Worm (Caenorhabditis elegans) whole organism, L4/young adult: ENCODE data around the gene fbxc-52.

ENCODE experiments used
- W03F9.2 ChIP-seq: fragments of 150-350 bp; optimal IDR thresholded peaks from 2 replicates; lab custom pipeline; 2014; ENCODE audit warnings: missing biosample characterization, missing genetic modification characterization
- dao-5 ChIP-seq: sonication (generic microtip); optimal IDR thresholded peaks from 2 replicates; lab custom pipeline; 2016; ENCODE audit warnings: missing genotype, missing genetic modification characterization, moderate library complexity, missing compliant biosample characterization
- him-1 ChIP-seq: sonication (generic microtip); optimal IDR thresholded peaks from 2 replicates; lab custom pipeline; 2016; ENCODE audit warnings: missing genotype, missing genetic modification reagents, missing genetic modification characterization, missing compliant biosample characterization

fbxc-52 gene

DNA sequence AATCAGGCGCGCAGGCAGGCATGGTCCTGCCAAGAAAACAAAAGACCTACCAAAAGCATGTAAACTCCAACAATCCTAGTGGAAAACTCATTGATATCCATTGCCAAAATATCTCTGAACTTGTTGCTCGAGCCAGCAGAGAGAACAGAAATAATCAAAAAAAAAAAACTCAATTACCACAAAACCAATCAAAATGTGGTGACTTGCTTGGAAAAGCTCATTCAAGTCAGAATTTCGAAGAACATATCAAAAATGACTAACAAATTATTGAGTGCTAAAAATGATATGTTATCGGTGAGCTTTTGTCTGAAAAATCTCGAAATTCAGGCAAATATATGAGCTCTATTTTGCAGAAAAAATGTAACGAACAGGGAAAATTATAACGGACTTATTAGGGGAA, 15.8 kb upstream of the fbxc-52 start, which contains the start of gene srx-105:
srx-105 (minus strand) TSS at position 101 of the 400 bp plus-strand sequence.
- TF ChIP-seq him-1 (tag; lab: Kevin White, UChicago) (no peak), W03F9.2 (tag; lab: Kevin White, UChicago) (no peak), dao-5 (tag; lab: Kevin White, UChicago) (no peak)

DNA sequence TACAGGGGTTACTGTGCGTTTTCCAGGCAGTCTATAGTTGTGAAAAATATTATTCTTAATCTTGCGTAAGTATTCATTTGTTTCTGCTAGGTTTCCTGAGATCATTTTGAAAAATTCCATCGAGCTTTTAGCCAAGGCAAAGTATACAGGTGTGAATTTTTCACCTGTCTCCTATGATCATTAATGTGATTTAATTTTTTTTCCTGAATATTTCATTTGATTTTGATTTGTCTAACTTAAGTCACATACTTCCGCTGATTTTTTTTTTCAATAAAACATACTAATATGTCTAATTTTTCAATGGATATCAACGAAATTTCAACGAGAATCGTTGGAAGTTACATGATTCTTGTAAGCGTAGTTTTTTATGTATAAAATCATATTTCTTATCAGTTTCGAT, 11.7 kb upstream of the fbxc-52 start, which contains the start of gene srx-108:
srx-108 (plus strand) TSS at position 301 of the 400 bp plus-strand sequence.
- TF ChIP-seq dao-5 (tag; lab: Kevin White, UChicago) = no peak

- TF ChIP-seq W03F9.2 (tag; lab: Kevin White, UChicago) (no peak), dao-5 (tag; lab: Kevin White, UChicago) (no peak), him-1 (tag; lab: Kevin White, UChicago) (no peak)
Observed at ce11 chrII:3709255-3709654, 7.8 kb upstream of the fbxc-52 start, which contains the start of gene srx-110. Gene srx-110, plus strand, starts transcription at chrII:3709555.

DNA sequence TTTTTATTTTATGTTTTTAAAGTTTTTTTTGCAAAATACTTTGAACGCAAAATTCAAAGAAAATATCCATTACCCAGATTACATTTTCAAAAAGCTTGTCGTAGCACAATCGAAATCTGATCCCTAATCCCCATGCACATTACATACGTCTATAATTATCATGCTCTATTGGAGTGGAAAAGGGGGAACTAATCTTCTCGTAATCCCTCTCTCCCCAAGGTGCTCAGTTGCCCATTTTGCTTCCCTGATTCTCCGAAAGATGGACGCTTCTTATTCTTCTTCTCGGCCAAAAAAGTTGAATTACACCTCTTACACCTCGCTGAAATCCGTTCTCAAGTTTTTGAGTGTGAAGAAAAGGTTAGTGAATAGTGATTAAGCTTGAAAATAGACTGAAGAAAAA, 6.0 kb upstream of the fbxc-52 start, which contains the start of gene fbxc-53:
fbxc-53 (plus strand) TSS at position 245 of the 400 bp plus-strand sequence.
- TF ChIP-seq him-1 (tag; lab: Kevin White, UChicago) = no peak
- TF ChIP-seq W03F9.2 (tag; lab: Kevin White, UChicago) = no peak
- no peak for TF ChIP-seq dao-5 (tag; lab: Kevin White, UChicago)

DNA sequence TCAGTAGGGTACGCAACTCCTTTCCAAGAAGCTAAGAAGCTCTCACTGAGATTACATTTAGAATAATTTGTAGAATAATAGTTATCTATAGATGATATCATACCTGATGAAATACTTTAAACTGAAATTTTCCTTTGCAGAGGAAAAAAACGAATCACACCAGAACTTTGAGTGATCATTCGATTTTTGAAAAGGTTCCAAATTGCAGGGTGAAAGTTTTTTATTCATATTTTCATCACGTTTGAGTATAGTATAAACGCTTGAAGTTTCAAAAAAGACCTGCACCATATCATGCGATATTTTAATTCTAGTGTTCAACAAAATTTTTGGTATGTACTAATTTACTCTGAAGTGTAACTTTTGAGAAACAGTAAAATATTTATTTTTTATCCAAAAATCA, 2.5 kb upstream of the fbxc-52 start, which contains the start of gene srh-100:
srh-100 (minus strand) TSS at position 101 of the 400 bp plus-strand sequence.
- TF ChIP-seq him-1 (tag; lab: Kevin White, UChicago) (no peak), W03F9.2 (tag; lab: Kevin White, UChicago) (no peak), dao-5 (tag; lab: Kevin White, UChicago) (no peak)

- TF ChIP-seq W03F9.2 (tag; lab: Kevin White, UChicago) = no peak
- TF ChIP-seq dao-5 (tag; lab: Kevin White, UChicago) = no peak
- no peak for TF ChIP-seq him-1 (tag; lab: Kevin White, UChicago)
Observed at ce11 chrII:3716455-3716854, 606 bp upstream of the fbxc-52 start, which contains the start of gene srh-99. Gene srh-99, minus strand, starts transcription at chrII:3716555.

DNA sequence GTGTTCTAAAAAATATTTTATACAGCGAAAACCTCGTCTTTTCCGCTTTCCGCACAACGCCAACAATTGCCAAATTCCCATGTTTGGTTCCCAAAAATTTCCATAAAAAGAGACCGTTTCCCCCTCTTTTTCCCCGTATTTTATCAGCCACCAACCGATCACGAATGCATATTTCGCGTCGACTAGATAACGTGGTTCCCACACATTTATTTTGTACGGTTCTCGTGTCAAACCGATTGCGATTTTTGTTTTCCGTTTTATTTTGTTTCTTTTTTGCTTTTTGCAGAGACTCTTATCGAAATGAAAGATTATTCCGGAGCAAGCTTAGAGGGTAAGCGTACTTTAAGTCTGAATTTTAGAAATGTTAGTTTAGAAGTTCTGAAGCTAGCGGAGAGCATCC, 4.0 kb downstream of the fbxc-52 start, which contains the start of gene C46E10.3:
C46E10.3 (plus strand) TSS at position 301 of the 400 bp plus-strand sequence.
- TF ChIP-seq W03F9.2 (tag; lab: Kevin White, UChicago) (no peak), him-1 (tag; lab: Kevin White, UChicago) (no peak), dao-5 (tag; lab: Kevin White, UChicago) (no peak)

- TF ChIP-seq him-1 (tag; lab: Kevin White, UChicago) (no peak), W03F9.2 (tag; lab: Kevin White, UChicago) (no peak), dao-5 (tag; lab: Kevin White, UChicago) (no peak)
Observed at ce11 chrII:3724175-3724715, 7.2 kb downstream of the fbxc-52 start, which contains the start of gene C46E10.1. Gene C46E10.1, plus strand, starts transcription at chrII:3724225.

DNA sequence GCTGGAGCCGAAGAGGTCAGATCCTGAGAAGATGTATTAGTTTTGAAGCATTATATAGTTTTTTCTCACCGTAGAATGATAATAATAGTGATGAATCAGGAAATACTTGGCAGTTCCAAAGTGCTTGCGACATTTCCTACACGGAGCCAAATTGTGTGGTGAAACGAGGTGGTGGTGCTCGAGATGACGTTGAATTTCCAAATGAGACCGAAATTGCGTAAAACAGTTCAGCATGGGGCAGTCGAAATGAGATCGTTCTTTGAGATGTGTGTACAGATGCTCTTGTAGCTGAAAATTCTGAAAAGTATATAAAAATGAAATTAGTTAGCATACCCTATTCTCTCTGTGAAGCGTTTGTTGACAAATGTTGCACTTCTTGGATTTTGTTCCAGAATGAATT, 10.9 kb downstream of the fbxc-52 start, which contains the start of gene C46E10.8:
C46E10.8 (minus strand) TSS at position 101 of the 400 bp plus-strand sequence.
- no peak for TF ChIP-seq dao-5 (tag; lab: Kevin White, UChicago)
- TF ChIP-seq W03F9.2 (tag; lab: Kevin White, UChicago) = no peak
- TF ChIP-seq him-1 (tag; lab: Kevin White, UChicago) = no peak

DNA sequence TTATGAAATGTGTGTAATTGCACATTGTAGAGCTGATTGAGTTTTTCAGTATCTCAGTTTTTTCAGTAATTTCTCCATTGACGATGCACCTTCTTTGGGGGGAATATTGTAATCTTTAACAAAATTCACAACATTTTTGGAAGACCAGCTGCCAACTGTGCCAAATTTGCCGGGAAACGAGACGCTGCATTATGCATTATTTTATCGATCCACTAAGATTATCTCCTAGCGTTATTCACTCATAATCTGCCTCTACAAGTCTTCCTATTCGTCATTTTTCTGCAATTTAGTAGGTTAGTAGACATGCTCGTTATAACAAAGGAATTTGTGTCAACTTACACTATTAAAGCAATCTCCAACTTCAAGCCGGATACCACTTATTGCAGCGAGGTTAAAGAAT, 14.7 kb downstream of the fbxc-52 start, which contains the start of the genes sdz-12 and bath-31:
sdz-12 (minus strand) TSS at position 101 of the 400 bp plus-strand sequence.
bath-31 (plus strand) TSS at position 251 of the 400 bp plus-strand sequence.
- TF ChIP-seq W03F9.2 (tag; lab: Kevin White, UChicago) (no peak), him-1 (tag; lab: Kevin White, UChicago) (no peak), dao-5 (tag; lab: Kevin White, UChicago) (no peak)

ce11 chrII:3736893-3737375, 19.9 kb downstream of the fbxc-52 start, which contains the start of gene F12E12.6:
Gene F12E12.6, minus strand, starts transcription at chrII:3736943.
- TF ChIP-seq him-1 (tag; lab: Kevin White, UChicago) = no peak
- no peak for TF ChIP-seq dao-5 (tag; lab: Kevin White, UChicago)
- no peak for TF ChIP-seq W03F9.2 (tag; lab: Kevin White, UChicago)

DNA sequence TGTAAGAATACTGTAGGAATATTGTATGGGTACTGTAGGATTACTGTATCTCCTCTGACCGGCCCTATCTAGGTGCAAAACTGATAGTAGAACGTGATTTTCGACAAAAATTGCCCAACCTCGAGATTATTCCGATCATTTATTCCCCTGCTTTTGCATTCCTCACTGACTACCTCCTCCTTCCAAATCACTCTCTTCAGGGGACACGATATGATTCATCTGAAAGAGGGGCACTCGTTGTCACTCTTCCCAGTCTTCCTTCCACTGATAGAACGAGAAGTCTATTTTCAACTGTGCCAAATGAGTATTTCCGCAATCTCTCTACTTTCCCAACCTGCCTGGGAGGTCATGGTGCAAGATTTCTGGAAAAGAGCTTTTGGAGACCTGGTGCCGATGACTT, 22.6 kb downstream of the fbxc-52 start, which contains the start of gene F12E12.2:
F12E12.2 (plus strand) TSS at position 301 of the 400 bp plus-strand sequence.
- TF ChIP-seq him-1 (tag; lab: Kevin White, UChicago) (no peak), W03F9.2 (tag; lab: Kevin White, UChicago) (no peak), dao-5 (tag; lab: Kevin White, UChicago) (no peak)

ce11 chrII:3741584-3741983, 24.5 kb downstream of the fbxc-52 start, which contains the start of gene F12E12.1:
Gene F12E12.1, plus strand, starts transcription at chrII:3741884.
- TF ChIP-seq W03F9.2 (tag; lab: Kevin White, UChicago) (no peak), dao-5 (tag; lab: Kevin White, UChicago) (no peak), him-1 (tag; lab: Kevin White, UChicago) (no peak)
